Worm (Caenorhabditis elegans) whole organism, late embryonic: ENCODE data around the gene asp-15.
A peak's percentile ranks its signal among the peaks of the same experiment; 100 is the strongest.
"Not testable (repeated sequence)": the region's sequence is repeated elsewhere in the genome, so short reads cannot be mapped to it uniquely, and the experiment has no call there.

Experiments used
- C38D4.7 ChIP-seq: fragments of 200-800 bp; sonication (Bioruptor generic); optimal IDR thresholded peaks from 2 replicates; lab custom pipeline; 2018; ENCODE audit warnings: mild to moderate bottlenecking, missing genetic modification characterization, moderate library complexity, missing compliant biosample characterization
- K09A11.1 ChIP-seq: sonication (generic microtip); optimal IDR thresholded peaks from 2 replicates; lab custom pipeline; 2017; ENCODE audit warnings: antibody characterized with exemption, mild to moderate bottlenecking, missing genetic modification characterization, missing compliant biosample characterization; ENCODE audit not compliant: insufficient read depth
- ceh-18 ChIP-seq: sonication (generic microtip); optimal IDR thresholded peaks from 2 replicates; lab custom pipeline; 2016; ENCODE audit warnings: missing genetic modification characterization, missing compliant biosample characterization
- ceh-19 ChIP-seq: fragments of 200-800 bp; sonication (Bioruptor generic); optimal IDR thresholded peaks from 2 replicates; lab custom pipeline; 2018; ENCODE audit warnings: mild to moderate bottlenecking, missing genetic modification characterization, missing compliant biosample characterization
- ceh-22 ChIP-seq: sonication (generic microtip); optimal IDR thresholded peaks from 2 replicates; lab custom pipeline; 2017; ENCODE audit warnings: missing biosample characterization, missing genetic modification characterization
- ceh-48 ChIP-seq: sonication (generic microtip); optimal IDR thresholded peaks from 2 replicates; lab custom pipeline; 2016; ENCODE audit warnings: missing genetic modification characterization, inconsistent platforms, missing compliant biosample characterization
- ceh-6 ChIP-seq: fragments of 200-800 bp; sonication (Bioruptor generic); optimal IDR thresholded peaks from 2 replicates; lab custom pipeline; 2018; ENCODE audit warnings: mild to moderate bottlenecking, missing genetic modification characterization, missing compliant biosample characterization
- che-1 ChIP-seq: sonication (generic microtip); optimal IDR thresholded peaks from 2 replicates; lab custom pipeline; 2016; ENCODE audit warnings: mild to moderate bottlenecking, missing genetic modification characterization, missing compliant biosample characterization
- dve-1 ChIP-seq: sonication (generic microtip); optimal IDR thresholded peaks from 2 replicates; lab custom pipeline; 2017; ENCODE audit warnings: antibody characterized with exemption, mild to moderate bottlenecking, missing genetic modification characterization, missing compliant biosample characterization
- elt-2 ChIP-seq: sonication (generic microtip); optimal IDR thresholded peaks from 2 replicates; lab custom pipeline; 2016; ENCODE audit warnings: missing genetic modification reagents, missing genetic modification characterization, missing compliant biosample characterization
- hlh-30 ChIP-seq: sonication (generic microtip); optimal IDR thresholded peaks from 2 replicates; lab custom pipeline; 2017; ENCODE audit warnings: antibody characterized with exemption, missing genetic modification characterization, missing compliant biosample characterization; ENCODE audit not compliant: insufficient read depth
- madf-2 ChIP-seq: sonication (generic microtip); optimal IDR thresholded peaks from 2 replicates; lab custom pipeline; 2017; ENCODE audit warnings: missing genetic modification characterization, missing compliant biosample characterization
- nfya-1 ChIP-seq: sonication (generic microtip); optimal IDR thresholded peaks from 2 replicates; lab custom pipeline; 2017; ENCODE audit warnings: missing genetic modification characterization, mild to moderate bottlenecking, missing compliant biosample characterization, antibody characterized with exemption, moderate library complexity
- nhr-11 ChIP-seq: fragments of 150-350 bp; optimal IDR thresholded peaks from 2 replicates; lab custom pipeline; 2014; ENCODE audit warnings: missing biosample characterization, missing genetic modification characterization
- npax-4 ChIP-seq: sonication (generic microtip); optimal IDR thresholded peaks from 2 replicates; lab custom pipeline; 2016; ENCODE audit warnings: missing genetic modification characterization, missing compliant biosample characterization
- odd-2 ChIP-seq: sonication (generic microtip); optimal IDR thresholded peaks from 2 replicates; lab custom pipeline; 2017; ENCODE audit warnings: antibody characterized with exemption, mild to moderate bottlenecking, missing genetic modification characterization, missing compliant biosample characterization
- pax-1 ChIP-seq: fragments of 150-350 bp; optimal IDR thresholded peaks from 2 replicates; lab custom pipeline; 2014; ENCODE audit warnings: missing biosample characterization, missing genetic modification characterization
- pha-2 ChIP-seq: sonication (generic microtip); optimal IDR thresholded peaks from 2 replicates; lab custom pipeline; 2017; ENCODE audit warnings: mild to moderate bottlenecking, missing genetic modification characterization, missing compliant biosample characterization
- pros-1 ChIP-seq: fragments of 150-350 bp; optimal IDR thresholded peaks from 2 replicates; lab custom pipeline; 2014; ENCODE audit warnings: missing biosample characterization, missing genetic modification reagents, missing genetic modification characterization
- tbx-2 ChIP-seq: sonication (generic microtip); optimal IDR thresholded peaks from 2 replicates; lab custom pipeline; 2016; ENCODE audit warnings: missing genetic modification characterization, missing compliant biosample characterization
- ttx-3 ChIP-seq: sonication (generic microtip); optimal IDR thresholded peaks from 2 replicates; lab custom pipeline; 2016; ENCODE audit warnings: missing genetic modification reagents, missing genetic modification characterization, missing compliant biosample characterization
- unc-3 ChIP-seq, 2 experiments: fragments of 200-800 bp in 1 of 2; sonication (Bioruptor generic) in 1 of 2; sonication (generic microtip) in 1 of 2; conservative IDR thresholded peaks in 1 of 2; optimal IDR thresholded peaks in 1 of 2; 2 replicates each; pipeline versions ENCODE4 v1.3.6 to Lab custom; 2016 to 2022; ENCODE audit warnings: missing compliant biosample characterization in 2 of 2, missing genetic modification characterization in 2 of 2, missing genetic modification reagents in 1 of 2

The asp-15 gene

ce11 chrV:19031456-19031855, 13.2 kb downstream of the asp-15 start, which contains the start of gene Y39B6A.27:
Gene Y39B6A.27, plus strand, starts transcription at chrV:19031756.
- no peak for TF ChIP-seq K09A11.1 (tag; lab: Kevin White, UChicago)

- no peak for TF ChIP-seq dve-1
- TF ChIP-seq ceh-48 (tag; lab: Kevin White, UChicago) = peak; percentile 68
Measured at ce11 chrV:19027338-19027737, 17.3 kb downstream of the asp-15 start.

- peak; percentile 52 for TF ChIP-seq ceh-48 (tag; lab: Kevin White, UChicago)
Measured at ce11 chrV:19026757-19027156, 17.9 kb downstream of the asp-15 start.

ce11 chrV:19026163-19026562, 18.5 kb downstream of the asp-15 start, which contains the start of gene Y39B6A.25:
Gene Y39B6A.25, plus strand, starts transcription at chrV:19026463.
- TF ChIP-seq hlh-30 (tag; lab: Kevin White, UChicago) (no peak), madf-2 (tag; lab: Kevin White, UChicago) (no peak), ceh-6 (GFP tag; lab: Kevin White, UChicago) (no peak), pax-1 (tag; lab: Kevin White, UChicago) (no peak)

ce11 chrV:19024683-19025082, 20.0 kb downstream of the asp-15 start, which contains the start of gene Y39B6A.29:
Gene Y39B6A.29, minus strand, starts transcription at chrV:19024783.
- no peak for TF ChIP-seq pha-2 (tag; lab: Kevin White, UChicago)

- TF ChIP-seq nfya-1 (tag; lab: Kevin White, UChicago) (no peak), npax-4 (no peak), ttx-3 (tag; lab: Kevin White, UChicago) (no peak), ceh-19 (GFP tag; lab: Kevin White, UChicago) (no peak), ceh-48 (tag; lab: Kevin White, UChicago) (peak; percentile 20)
- TF ChIP-seq, all 69 proteins: peak for 1
Measured at ce11 chrV:19019239-19019638, 25.4 kb downstream of the asp-15 start.

ce11 chrV:19014273-19014672, 30.4 kb downstream of the asp-15 start, which contains the start of gene Y39B6A.30:
Gene Y39B6A.30, plus strand, starts transcription at chrV:19014573.
- not testable (repeated sequence) for TF ChIP-seq pros-1; C38D4.7 (GFP tag; lab: Kevin White, UChicago); nhr-11 (tag; lab: Kevin White, UChicago)

- TF ChIP-seq madf-2 (tag; lab: Kevin White, UChicago) (no peak), ceh-6 (GFP tag; lab: Kevin White, UChicago) (no peak)
Measured at ce11 chrV:19013215-19013614, 31.4 kb downstream of the asp-15 start.

ce11 chrV:19010405-19010804, 34.2 kb downstream of the asp-15 start:
- no peak for TF ChIP-seq odd-2 (tag; lab: Kevin White, UChicago)
- no peak for TF ChIP-seq che-1
- TF ChIP-seq ceh-48 (tag; lab: Kevin White, UChicago) = peak; percentile 45

- no peak for TF ChIP-seq elt-2 (tag; lab: Kevin White, UChicago)
- no peak for TF ChIP-seq madf-2 (tag; lab: Kevin White, UChicago)
- no peak for TF ChIP-seq ceh-18 (tag; lab: Kevin White, UChicago)
- no peak for TF ChIP-seq pha-2 (tag; lab: Kevin White, UChicago)
- no peak for TF ChIP-seq ceh-22 (tag; lab: Kevin White, UChicago)
- TF ChIP-seq unc-3 (GFP tag; conservative IDR thresholded peaks at IDR 0.05; lab: Robert Waterston, UW) = no peak
- no peak for TF ChIP-seq unc-3 (tag; optimal IDR thresholded peaks at IDR 0.05; lab: Kevin White, UChicago)
- TF ChIP-seq tbx-2 (tag; lab: Kevin White, UChicago) = no peak
- TF ChIP-seq, all 69 proteins: peak for 0
Measured at ce11 chrV:19001656-19002055, 43.0 kb downstream of the asp-15 start, which contains the start of gene Y39B6A.33. Gene Y39B6A.33, plus strand, starts transcription at chrV:19001956.
